Fruit fly (Drosophila melanogaster) whole organism: ENCODE data around the gene Atg1.

Experiments used
- CG8478 ChIP-seq: fragments of >200 bp; optimal IDR thresholded peaks from 2 replicates; lab custom pipeline; 2018; ENCODE audit warnings: inconsistent platforms
- Dll ChIP-seq: fragments of >200 bp; optimal IDR thresholded peaks from 2 replicates; lab custom pipeline; 2017
- EcR ChIP-seq, 2 experiments: fragments of >200 bp; optimal IDR thresholded peaks; 2 replicates each; lab custom pipeline; 2017; ENCODE audit warnings: missing biosample characterization in 2 of 2, missing genetic modification characterization in 2 of 2, missing genetic modification reagents in 2 of 2
- pan ChIP-seq: fragments of >200 bp; optimal IDR thresholded peaks from 2 replicates; lab custom pipeline; 2017
- psq ChIP-seq: fragments of >200 bp; optimal IDR thresholded peaks from 2 replicates; lab custom pipeline; 2017
- usp ChIP-seq: fragments of >200 bp; optimal IDR thresholded peaks from 2 replicates; lab custom pipeline; 2017; ENCODE audit warnings: missing biosample characterization, missing genetic modification characterization, mixed read lengths

The Atg1 gene

DNA sequence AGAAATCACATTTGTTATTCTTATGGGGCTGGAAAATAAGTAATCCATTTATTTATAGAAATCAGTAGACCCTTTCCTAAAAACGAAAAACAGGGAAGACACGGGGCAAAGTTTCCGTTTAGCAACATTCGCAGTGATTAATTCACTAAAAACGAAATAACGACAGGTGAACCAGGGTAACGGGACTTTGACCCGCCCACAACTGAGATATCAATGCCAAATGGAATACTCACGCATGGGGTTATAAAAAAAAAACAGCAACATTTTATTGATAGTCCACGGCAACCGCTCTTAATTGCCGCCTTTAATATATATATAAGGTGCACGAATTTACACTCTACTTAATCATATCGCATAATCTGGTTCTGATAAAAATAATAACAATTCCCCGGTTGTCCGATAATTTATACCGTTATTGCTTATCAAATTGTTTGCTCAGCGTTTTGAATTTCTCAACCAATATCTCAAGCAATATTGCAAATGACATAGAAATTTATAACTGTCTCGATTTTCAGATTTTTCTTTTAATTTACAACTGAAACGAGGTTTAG is 13.2 kb downstream of the Atg1 start:
- TF ChIP-seq usp (GFP tag; lab: Kevin White, UChicago) (no peak), pan (no peak), CG8478 (no peak), EcR (GFP tag; optimal IDR thresholded peaks at IDR 0.05; lab: Kevin White, UChicago) (no peak), Dll (lab: Kevin White, UChicago) (no peak), psq (lab: Kevin White, UChicago) (no peak)

DNA sequence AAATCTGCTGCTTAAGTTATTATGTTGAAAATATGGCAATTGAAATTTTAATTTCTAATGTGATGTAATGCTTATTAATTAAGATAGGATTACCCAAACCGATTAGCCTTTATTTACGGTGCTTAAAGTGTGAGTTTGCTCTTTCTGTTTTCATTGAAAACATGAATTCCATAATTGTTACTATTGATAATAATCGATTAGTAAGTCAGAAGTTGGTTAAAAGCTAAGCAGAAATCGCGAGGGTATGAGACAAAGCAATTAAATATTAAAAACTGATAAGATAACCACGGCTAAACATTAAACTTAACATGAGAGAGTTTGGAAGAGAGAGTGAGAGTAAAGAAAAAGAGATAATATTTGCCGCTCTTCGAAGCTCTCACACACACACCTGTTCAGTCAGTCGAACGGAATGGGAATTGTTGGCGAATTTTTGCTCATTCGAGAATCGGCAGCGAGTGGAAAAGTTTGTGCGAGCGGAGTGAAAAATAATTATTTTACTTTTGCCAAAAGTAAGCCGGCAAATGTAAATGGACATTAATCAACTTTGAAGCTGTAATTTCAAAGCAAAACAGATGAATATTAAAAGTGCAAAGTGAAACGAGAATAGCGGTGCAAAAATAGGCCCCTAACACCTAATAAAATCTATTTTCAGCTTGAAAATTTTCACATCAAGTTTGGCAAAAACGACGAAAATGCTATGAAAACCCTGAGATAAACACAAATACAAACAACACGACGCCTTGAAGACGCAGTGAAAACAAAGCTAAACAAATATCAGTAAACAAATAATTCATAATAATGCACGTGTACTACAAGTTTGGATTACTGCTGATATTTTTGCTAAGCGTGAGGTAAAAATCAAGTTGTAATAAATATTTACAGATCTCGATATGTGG is 13.9 kb downstream of the Atg1 start:
- TF ChIP-seq usp (GFP tag; lab: Kevin White, UChicago) (no peak), pan (no peak), EcR (GFP tag; optimal IDR thresholded peaks at IDR 0.05; lab: Kevin White, UChicago) (no peak), psq (lab: Kevin White, UChicago) (no peak), CG8478 (no peak)

DNA sequence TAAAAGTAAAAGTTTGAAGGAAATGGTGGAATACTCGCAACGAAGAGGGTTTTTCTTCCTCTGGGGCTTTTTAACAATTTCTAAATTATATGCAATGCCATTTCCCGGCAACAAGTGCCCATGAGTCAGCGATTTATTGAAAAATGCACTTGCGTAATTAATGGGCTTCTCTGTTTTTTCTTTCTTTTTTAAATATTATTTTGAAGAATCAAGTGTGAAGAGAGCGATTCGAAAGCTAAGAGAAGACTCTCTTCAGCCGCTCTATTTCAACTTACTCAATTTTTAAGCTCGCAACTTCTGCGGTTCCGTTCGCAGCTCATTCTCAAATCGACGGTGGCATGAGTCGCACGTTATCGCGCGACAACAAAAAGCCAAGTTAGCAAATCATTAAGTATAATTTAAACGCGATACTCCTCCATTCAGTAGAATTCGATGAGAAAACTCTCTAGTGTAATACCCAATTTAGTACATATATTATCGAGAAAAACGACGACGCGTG is 15.0 kb downstream of the Atg1 start, which contains the start of gene CG42709:
Gene CG42709, plus strand, starts transcription at position 318 of the 499 bp plus-strand sequence.
- TF ChIP-seq Dll (lab: Kevin White, UChicago) (no peak), usp (GFP tag; lab: Kevin White, UChicago) (no peak), CG8478 (no peak), psq (lab: Kevin White, UChicago) (no peak), EcR (GFP tag; optimal IDR thresholded peaks at IDR 0.05; lab: Kevin White, UChicago) (no peak), pan (no peak)

DNA sequence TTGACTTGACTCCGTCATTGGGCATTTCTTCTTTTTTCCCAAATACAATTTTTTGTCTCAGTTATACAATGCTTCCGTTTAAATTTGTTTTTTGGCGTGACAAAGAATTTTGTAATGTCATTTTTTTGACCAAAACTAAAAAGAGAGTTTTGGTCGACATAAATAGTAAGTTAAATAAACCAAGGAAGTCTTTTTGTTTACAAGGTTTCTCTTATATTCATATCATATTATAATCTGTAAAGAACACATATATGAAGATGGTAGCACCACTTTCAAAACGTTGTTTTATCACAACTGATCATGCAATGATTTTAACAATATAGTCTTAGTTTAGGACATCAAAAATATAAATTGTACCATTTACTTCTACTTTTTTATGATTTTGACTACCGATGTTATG is 23.9 kb downstream of the Atg1 start, which contains the start of the genes CG10969 and CG17666:
Gene CG10969, minus strand, starts transcription at position 101 of the 400 bp plus-strand sequence.
Gene CG17666, plus strand, starts transcription at position 329 of the 400 bp plus-strand sequence.
- TF ChIP-seq usp (GFP tag; lab: Kevin White, UChicago), result no peak

DNA sequence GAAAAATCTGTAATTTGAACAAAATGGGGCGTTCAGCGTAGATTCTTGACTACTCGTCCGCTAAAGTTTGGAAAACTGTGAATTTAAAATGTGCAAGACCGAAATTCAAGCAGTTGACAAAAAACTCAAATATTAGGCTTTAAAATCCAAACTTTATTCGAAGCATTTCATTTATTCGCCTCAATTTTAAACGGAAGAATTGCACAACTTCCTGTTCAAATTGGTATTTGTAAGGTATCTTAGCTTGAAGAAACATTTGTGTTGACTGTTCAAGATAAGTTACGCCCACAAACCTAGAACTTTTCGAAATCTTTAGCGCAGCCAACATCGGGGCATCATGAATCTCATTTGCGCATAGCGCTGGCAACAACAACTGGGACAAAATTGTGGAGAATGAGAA is 26.3 kb downstream of the Atg1 start, which contains the start of gene CG32106:
Gene CG32106, minus strand, starts transcription at position 101 of the 400 bp plus-strand sequence.
- no peak for TF ChIP-seq EcR (GFP tag; optimal IDR thresholded peaks at IDR 0.05; lab: Kevin White, UChicago)

DNA sequence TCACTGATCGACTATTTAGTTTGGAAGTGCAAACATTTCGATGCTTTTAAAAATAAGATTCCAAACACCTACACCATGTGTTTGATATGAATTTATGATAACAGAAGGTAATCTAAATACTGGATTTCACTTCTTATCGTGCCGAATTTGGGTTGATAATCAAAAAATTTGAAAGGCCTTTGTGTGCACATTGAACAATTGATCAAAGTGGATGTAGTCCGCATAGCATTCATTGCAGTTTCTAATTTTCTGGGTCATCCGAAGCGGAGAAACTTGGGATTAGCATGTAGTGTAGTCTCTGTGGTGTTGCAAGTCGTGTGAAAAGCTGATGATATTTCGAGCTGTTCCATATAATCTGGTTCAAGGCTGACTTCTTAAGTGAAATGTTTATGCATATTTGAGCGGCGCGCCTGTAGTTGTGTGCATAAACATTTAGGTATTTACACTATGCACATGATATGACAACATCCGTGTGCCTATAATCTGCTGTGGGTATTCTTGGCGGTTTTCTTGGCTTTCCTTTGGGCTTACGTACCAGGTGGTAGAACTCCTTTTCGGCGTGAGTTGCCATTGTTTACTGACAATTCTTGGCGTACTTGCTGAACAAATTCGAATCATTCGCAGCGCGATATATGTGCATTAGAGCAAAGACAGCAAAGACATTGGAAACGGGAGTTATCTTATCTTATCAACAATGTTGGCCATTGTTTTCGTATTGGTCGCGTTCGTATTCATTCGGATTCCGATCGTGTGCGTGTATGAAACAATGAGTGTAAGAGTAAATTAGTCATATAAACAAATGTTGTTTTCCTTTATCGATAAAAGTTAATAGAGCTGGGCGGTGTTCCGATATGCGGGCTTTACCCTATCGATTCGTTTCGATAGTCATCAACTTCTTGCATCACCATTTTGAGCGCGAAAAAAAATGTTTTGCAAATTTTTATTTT is 31.9 kb downstream of the Atg1 start, which contains the start of gene Hip1:
Gene Hip1, minus strand, starts transcription at position 834 of the 947 bp plus-strand sequence.
- TF ChIP-seq Dll (lab: Kevin White, UChicago) (no peak), psq (lab: Kevin White, UChicago) (no peak), EcR (GFP tag; optimal IDR thresholded peaks at IDR 0.05; lab: Kevin White, UChicago) (no peak), usp (GFP tag; lab: Kevin White, UChicago) (no peak), pan (no peak), CG8478 (no peak)

DNA sequence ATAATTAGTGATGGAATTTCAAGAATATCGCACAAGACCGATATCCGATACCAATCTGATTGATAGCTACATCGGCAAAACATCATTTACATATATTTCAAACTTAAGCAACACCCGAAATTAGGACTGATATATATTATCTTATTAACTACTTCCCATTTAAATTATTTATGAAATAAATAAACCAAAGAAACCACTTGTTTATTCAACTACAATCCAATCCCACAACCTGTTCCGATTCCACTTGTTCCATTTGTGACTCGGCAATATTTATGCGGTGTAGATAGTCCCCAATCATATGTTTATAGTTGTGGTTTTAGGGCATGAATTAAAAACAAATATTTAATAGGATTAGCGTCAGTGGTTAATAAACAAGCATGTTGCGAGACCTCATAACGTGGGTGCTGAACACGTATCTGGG is 50.1 kb downstream of the Atg1 start, which contains the start of the genes CG10973 and Vps13D:
Gene CG10973, minus strand, starts transcription at position 6 of the 421 bp plus-strand sequence.
Gene Vps13D, plus strand, starts transcription at position 281 of the 421 bp plus-strand sequence.
- no peak for TF ChIP-seq CG8478
- no peak for TF ChIP-seq pan
- TF ChIP-seq EcR (GFP tag; optimal IDR thresholded peaks at IDR 0.05; lab: Kevin White, UChicago), result no peak
- TF ChIP-seq usp (GFP tag; lab: Kevin White, UChicago), result no peak
- TF ChIP-seq Dll (lab: Kevin White, UChicago), result no peak
- no peak for TF ChIP-seq psq (lab: Kevin White, UChicago)

DNA sequence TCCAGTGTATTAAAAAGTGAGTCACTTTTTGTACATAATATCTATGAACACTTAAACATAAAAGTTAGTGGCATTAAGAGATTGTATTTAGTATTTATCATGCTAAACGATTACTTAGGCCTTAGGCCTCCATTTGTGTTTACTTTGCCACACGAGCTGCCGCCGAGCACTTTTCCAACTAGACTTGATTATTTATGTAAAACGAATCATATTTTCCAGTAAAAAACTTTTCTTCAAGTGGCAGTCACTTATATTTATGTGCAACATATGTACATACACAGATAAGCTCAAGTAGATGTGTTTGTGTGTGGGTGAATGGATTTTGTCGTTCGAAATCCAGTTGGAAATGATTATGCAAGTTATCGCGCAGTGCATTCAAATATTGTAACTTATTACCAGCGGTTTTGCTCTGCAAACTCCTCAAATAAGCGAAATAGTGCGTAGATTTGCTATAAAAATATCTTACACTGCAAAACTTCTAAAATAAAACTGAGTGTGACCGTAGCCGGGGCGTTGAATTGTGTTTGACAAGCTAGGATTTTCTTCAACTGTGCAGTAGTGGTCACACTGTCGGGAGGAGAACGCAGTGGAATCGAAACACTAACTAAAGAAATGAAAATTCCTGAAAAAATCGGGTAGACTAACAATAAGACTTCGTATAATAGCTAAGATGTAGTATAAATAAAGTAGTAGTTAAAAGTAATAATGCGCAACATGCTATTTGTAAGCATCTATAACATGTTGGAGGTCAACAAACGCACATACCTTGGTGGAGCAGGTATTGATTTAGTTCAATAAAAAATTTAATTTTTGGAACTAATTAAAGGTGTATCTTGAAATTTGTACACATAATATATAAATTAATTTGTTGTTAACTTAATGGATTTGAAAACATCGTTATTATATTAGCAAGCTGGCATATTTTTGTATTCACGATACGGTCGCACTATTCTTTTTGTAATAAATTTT is 55.1 kb downstream of the Atg1 start, which contains the start of the genes Klc and CG10984:
Gene Klc, minus strand, starts transcription at position 490 of the 969 bp plus-strand sequence.
Gene CG10984, plus strand, starts transcription at position 553 of the 969 bp plus-strand sequence.
- TF ChIP-seq Dll (lab: Kevin White, UChicago) (no peak), EcR (GFP tag; optimal IDR thresholded peaks at IDR 0.05; lab: Kevin White, UChicago) (no peak), usp (GFP tag; lab: Kevin White, UChicago) (no peak), CG8478 (no peak), pan (no peak), psq (lab: Kevin White, UChicago) (no peak)

DNA sequence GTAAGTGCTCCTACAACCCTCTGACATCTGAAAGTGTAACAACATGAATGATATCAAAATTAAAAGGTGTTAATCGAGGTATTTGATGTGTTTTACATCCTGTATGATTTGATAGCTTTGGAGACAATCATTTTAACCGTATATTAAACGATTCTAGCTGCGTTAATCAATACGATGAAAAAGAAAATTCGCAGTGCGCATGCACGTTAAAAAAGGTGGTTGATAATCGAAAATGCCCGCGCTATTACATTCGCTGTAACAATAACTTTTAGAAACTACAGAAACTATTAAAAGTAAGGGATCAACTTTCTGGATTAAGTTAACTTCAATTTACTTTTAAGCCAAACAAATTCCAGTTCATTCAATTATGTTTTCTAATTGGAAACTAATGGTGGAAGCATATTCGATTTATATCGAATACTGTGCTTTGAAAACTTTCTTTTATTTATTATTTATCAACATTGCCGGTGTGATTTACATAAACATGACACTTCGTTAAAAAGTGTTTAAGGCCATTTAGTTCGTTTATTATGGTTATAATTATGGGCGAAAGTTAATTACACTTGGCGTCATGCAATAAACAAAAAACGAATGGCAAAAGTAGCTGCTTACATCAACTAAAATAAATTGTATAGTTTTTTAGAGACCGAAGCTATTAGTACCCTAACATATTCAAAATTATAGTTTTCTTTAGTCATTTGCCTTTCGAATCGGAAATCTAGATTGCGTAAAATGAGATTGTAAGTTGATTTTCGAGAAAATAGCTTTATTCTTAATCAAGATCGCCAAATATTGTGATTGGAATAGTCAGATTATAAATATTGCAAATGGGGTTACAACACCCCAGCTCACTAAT is 56.0 kb downstream of the Atg1 start:
- no peak for TF ChIP-seq Dll (lab: Kevin White, UChicago)
- no peak for TF ChIP-seq usp (GFP tag; lab: Kevin White, UChicago)
- no peak for TF ChIP-seq pan
- no peak for TF ChIP-seq EcR (GFP tag; optimal IDR thresholded peaks at IDR 0.05; lab: Kevin White, UChicago)
- no peak for TF ChIP-seq psq (lab: Kevin White, UChicago)
- no peak for TF ChIP-seq CG8478
